Worm (Caenorhabditis elegans) whole organism, L1 larva: ENCODE measurements around the gene F57G4.11.

Experiments used
- aly-2 ChIP-seq: fragments of 150-350 bp; optimal IDR thresholded peaks from 2 replicates; lab custom pipeline; 2014; ENCODE audit warnings: missing biosample characterization, missing genetic modification characterization
- egl-27 ChIP-seq, 2 experiments: fragments of 150-350 bp in 1 of 2; sonication (generic microtip); optimal IDR thresholded peaks; 3 replicates each; lab custom pipeline; 2017 to 2018; ENCODE audit warnings: missing biosample characterization in 2 of 2, missing genetic modification characterization in 2 of 2, missing genetic modification reagents in 2 of 2
- grh-1 ChIP-seq: fragments of 200-800 bp; sonication (Bioruptor generic); IDR thresholded peaks from 2 replicates; pipeline ENCODE4 v1.3.6; 2022; ENCODE audit warnings: missing genetic modification reagents, missing genetic modification characterization, missing compliant biosample characterization
- lin-13 ChIP-seq: fragments of 150-350 bp; optimal IDR thresholded peaks from 2 replicates; lab custom pipeline; 2014; ENCODE audit warnings: missing biosample characterization, missing genetic modification reagents, missing genetic modification characterization
- nhr-11 ChIP-seq: fragments of 150-350 bp; optimal IDR thresholded peaks from 2 replicates; lab custom pipeline; 2014; ENCODE audit warnings: missing biosample characterization, missing genetic modification characterization
- nhr-77 ChIP-seq: fragments of 150-350 bp; optimal IDR thresholded peaks from 2 replicates; lab custom pipeline; 2014; ENCODE audit warnings: missing biosample characterization, missing genetic modification characterization
- ztf-11 ChIP-seq, 2 experiments: sonication (generic microtip); optimal IDR thresholded peaks; 2 replicates each; lab custom pipeline; 2016 to 2017; ENCODE audit warnings: missing genetic modification characterization in 2 of 2, missing biosample characterization in 1 of 2, missing compliant biosample characterization in 1 of 2

ce11 chrV:17658824-17659223, 33.8 kb downstream of the F57G4.11 start:
- TF ChIP-seq aly-2 (tag; lab: Kevin White, UChicago) (no peak), lin-13 (GFP tag; lab: Kevin White, UChicago) (no peak), egl-27 (tag; optimal IDR thresholded peaks at IDR 0.05; lab: Kevin White, UChicago) (no peak), nhr-11 (tag; lab: Kevin White, UChicago) (no peak), nhr-77 (tag; lab: Kevin White, UChicago) (no peak), ztf-11 (tag; optimal IDR thresholded peaks at IDR 0.05; lab: Kevin White, UChicago) (no peak), grh-1 (GFP tag; lab: Robert Waterston, UW) (no peak)
